Fruit fly (Drosophila melanogaster) whole organism, embryonic: ENCODE results near the gene Fatp1.

Source experiments
- Ada2b ChIP-seq: fragments of 200-800 bp; sonication (Bioruptor generic); IDR thresholded peaks from 2 replicates; pipeline ENCODE4 v1.3.6; 2022; ENCODE audit warnings: missing biosample characterization, missing genetic modification characterization
- BEAF-32 ChIP-seq: fragments of 200-800 bp; sonication (Bioruptor generic); optimal IDR thresholded peaks from 3 replicates; lab custom pipeline; 2017; ENCODE audit warnings: missing biosample characterization, missing genetic modification characterization, mild to moderate bottlenecking, moderate library complexity, missing genetic modification reagents
- Blimp-1 ChIP-seq: fragments of 200-800 bp; sonication (Bioruptor generic); optimal IDR thresholded peaks from 3 replicates; lab custom pipeline; 2018; ENCODE audit warnings: missing biosample characterization, missing genetic modification characterization, mild to moderate bottlenecking, moderate library complexity, missing genetic modification reagents
- CG10543 ChIP-seq: fragments of 200-800 bp; sonication (Bioruptor generic); optimal IDR thresholded peaks from 3 replicates; lab custom pipeline; 2017; ENCODE audit warnings: missing biosample characterization, mild to moderate bottlenecking, missing genetic modification characterization, moderate library complexity
- CG10565 ChIP-seq: fragments of 200-800 bp; sonication (Bioruptor generic); optimal IDR thresholded peaks from 3 replicates; lab custom pipeline; 2016; ENCODE audit warnings: missing biosample characterization, mild to moderate bottlenecking, missing genetic modification characterization
- CG11723 ChIP-seq: fragments of 200-800 bp; sonication (Bioruptor generic); optimal IDR thresholded peaks from 2 replicates; lab custom pipeline; 2017; ENCODE audit warnings: missing biosample characterization, mild to moderate bottlenecking, missing genetic modification characterization
- CG12104 ChIP-seq: fragments of 200-800 bp; sonication (Bioruptor generic); optimal IDR thresholded peaks from 3 replicates; lab custom pipeline; 2016; ENCODE audit warnings: missing biosample characterization, missing genetic modification characterization
- CG1233 ChIP-seq: fragments of 200-800 bp; sonication (Bioruptor generic); optimal IDR thresholded peaks from 4 replicates; lab custom pipeline; 2018; ENCODE audit warnings: missing biosample characterization, mild to moderate bottlenecking, missing genetic modification characterization
- CG13296 ChIP-seq: fragments of 200-800 bp; sonication (Bioruptor generic); optimal IDR thresholded peaks from 3 replicates; lab custom pipeline; 2018; ENCODE audit warnings: missing biosample characterization, mild to moderate bottlenecking, missing genetic modification characterization
- CG13894 ChIP-seq: fragments of 200-800 bp; sonication (Bioruptor generic); optimal IDR thresholded peaks from 3 replicates; lab custom pipeline; 2018; ENCODE audit warnings: missing biosample characterization, mild to moderate bottlenecking, missing genetic modification characterization, moderate library complexity
- CG14014 ChIP-seq: fragments of 200-800 bp; sonication (Bioruptor generic); IDR thresholded peaks from 2 replicates; pipeline ENCODE4 v1.3.6; 2022; ENCODE audit warnings: missing biosample characterization, missing genetic modification characterization
- CG15073 ChIP-seq: fragments of 200-800 bp; sonication (Bioruptor generic); optimal IDR thresholded peaks from 2 replicates; lab custom pipeline; 2016; ENCODE audit warnings: missing biosample characterization, missing genetic modification characterization
- CG1603 ChIP-seq: fragments of 200-800 bp; sonication (Bioruptor generic); optimal IDR thresholded peaks from 2 replicates; lab custom pipeline; 2019; ENCODE audit warnings: missing biosample characterization, mild to moderate bottlenecking, missing genetic modification characterization, moderate library complexity
- CG17186 ChIP-seq: fragments of 200-800 bp; sonication (Bioruptor generic); optimal IDR thresholded peaks from 3 replicates; lab custom pipeline; 2017; ENCODE audit warnings: missing biosample characterization, missing genetic modification reagents, missing genetic modification characterization
- CG18599 ChIP-seq: fragments of 200-800 bp; sonication (Bioruptor generic); optimal IDR thresholded peaks from 3 replicates; lab custom pipeline; 2017; ENCODE audit warnings: missing biosample characterization, missing genetic modification characterization, mild to moderate bottlenecking, moderate library complexity, missing genetic modification reagents
- CG31441 ChIP-seq: fragments of 200-800 bp; sonication (Bioruptor generic); IDR thresholded peaks from 2 replicates; pipeline ENCODE4 v1.3.6; 2022; ENCODE audit warnings: missing biosample characterization, missing genetic modification characterization
- CG4328 ChIP-seq: fragments of 200-800 bp; sonication (Bioruptor generic); optimal IDR thresholded peaks from 3 replicates; lab custom pipeline; 2017; ENCODE audit warnings: missing biosample characterization, missing genetic modification reagents, missing genetic modification characterization
- CG43689 ChIP-seq: fragments of 200-800 bp; sonication (Bioruptor generic); IDR thresholded peaks from 2 replicates; pipeline ENCODE4 v1.3.6; 2022; ENCODE audit warnings: missing biosample characterization, missing genetic modification characterization
- CG6854 ChIP-seq: fragments of 200-800 bp; sonication (Bioruptor generic); optimal IDR thresholded peaks from 3 replicates; lab custom pipeline; 2017; ENCODE audit warnings: missing biosample characterization, mild to moderate bottlenecking, missing genetic modification characterization
- CG7745 ChIP-seq: fragments of 200-800 bp; sonication (Bioruptor generic); optimal IDR thresholded peaks from 2 replicates; lab custom pipeline; 2018; ENCODE audit warnings: missing biosample characterization, mild to moderate bottlenecking, missing genetic modification characterization, moderate library complexity
- CG9727 ChIP-seq: fragments of 200-800 bp; sonication (Bioruptor generic); optimal IDR thresholded peaks from 3 replicates; lab custom pipeline; 2017; ENCODE audit warnings: missing biosample characterization, mild to moderate bottlenecking, missing genetic modification characterization
- Camta ChIP-seq: fragments of 200-800 bp; sonication (Bioruptor generic); optimal IDR thresholded peaks from 2 replicates; lab custom pipeline; 2016; ENCODE audit warnings: missing biosample characterization, missing genetic modification characterization
- Doc2 ChIP-seq: fragments of 200-800 bp; sonication (Bioruptor generic); IDR thresholded peaks from 2 replicates; pipeline ENCODE4 v1.3.6; 2022; ENCODE audit warnings: missing biosample characterization, missing genetic modification characterization
- Fer2 ChIP-seq: fragments of 200-800 bp; sonication (Bioruptor generic); optimal IDR thresholded peaks from 2 replicates; lab custom pipeline; 2018; ENCODE audit warnings: missing biosample characterization, mild to moderate bottlenecking, missing genetic modification characterization, moderate library complexity
- H2.0 ChIP-seq: fragments of 200-800 bp; sonication (Bioruptor generic); IDR thresholded peaks from 2 replicates; pipeline ENCODE4 v1.3.6; 2022; ENCODE audit warnings: missing biosample characterization, missing genetic modification characterization
- MBD-R2 ChIP-seq: fragments of 200-800 bp; sonication (Bioruptor generic); IDR thresholded peaks from 2 replicates; pipeline ENCODE4 v1.3.6; 2022; ENCODE audit warnings: missing biosample characterization, missing genetic modification characterization
- Rfx ChIP-seq: fragments of 200-800 bp; sonication (Bioruptor generic); IDR thresholded peaks from 2 replicates; pipeline ENCODE4 v1.3.6; 2022; ENCODE audit warnings: missing biosample characterization, missing genetic modification characterization
- Tbp ChIP-seq: fragments of >200 bp; optimal IDR thresholded peaks from 2 replicates; lab custom pipeline; 2018; ENCODE audit warnings: missing biosample characterization, missing genetic modification characterization
- Vsx1 ChIP-seq: fragments of 200-800 bp; sonication (Bioruptor generic); optimal IDR thresholded peaks from 2 replicates; lab custom pipeline; 2017; ENCODE audit warnings: missing biosample characterization, mild to moderate bottlenecking, missing genetic modification characterization, missing genetic modification reagents
- abd-A ChIP-seq: fragments of 200-800 bp; sonication (Bioruptor generic); optimal IDR thresholded peaks from 3 replicates; lab custom pipeline; 2019; ENCODE audit warnings: missing biosample characterization, mild to moderate bottlenecking, missing genetic modification characterization, moderate library complexity
- ac ChIP-seq: fragments of 200-800 bp; sonication (Bioruptor generic); optimal IDR thresholded peaks from 3 replicates; lab custom pipeline; 2017; ENCODE audit warnings: missing biosample characterization, mild to moderate bottlenecking, missing genetic modification characterization
- al ChIP-seq: fragments of 200-800 bp; sonication (Bioruptor generic); IDR thresholded peaks from 2 replicates; pipeline ENCODE4 v1.3.6; 2022; ENCODE audit warnings: missing biosample characterization, missing genetic modification characterization
- chif ChIP-seq, 2 experiments: fragments of 200-800 bp; sonication (Bioruptor generic); optimal IDR thresholded peaks; 3 replicates each; lab custom pipeline; 2016; ENCODE audit warnings: missing biosample characterization in 2 of 2, missing genetic modification characterization in 2 of 2
- crp ChIP-seq, 2 experiments: fragments of 200-800 bp; sonication (Bioruptor generic); optimal IDR thresholded peaks; 2 replicates in 1 of 2; 3 replicates in 1 of 2; lab custom pipeline; 2017; ENCODE audit warnings: missing biosample characterization in 2 of 2, missing genetic modification characterization in 2 of 2, mild to moderate bottlenecking in 1 of 2, moderate library complexity in 1 of 2
- dimm ChIP-seq: fragments of 200-800 bp; sonication (Bioruptor generic); IDR thresholded peaks from 2 replicates; pipeline ENCODE4 v1.3.6; 2022; ENCODE audit warnings: missing biosample characterization, missing genetic modification characterization
- dm ChIP-seq: fragments of 200-800 bp; sonication (Bioruptor generic); optimal IDR thresholded peaks from 3 replicates; lab custom pipeline; 2016; ENCODE audit warnings: missing biosample characterization, missing genetic modification characterization
- dmrt11E ChIP-seq: fragments of 200-800 bp; sonication (Bioruptor generic); optimal IDR thresholded peaks from 3 replicates; lab custom pipeline; 2018; ENCODE audit warnings: missing biosample characterization, mild to moderate bottlenecking, missing genetic modification characterization, moderate library complexity
- dpn ChIP-seq, 2 experiments: fragments of 200-800 bp; sonication (Bioruptor generic); optimal IDR thresholded peaks; 3 replicates each; lab custom pipeline; 2016; ENCODE audit warnings: missing biosample characterization in 2 of 2, missing genetic modification characterization in 2 of 2
- eve ChIP-seq, 2 experiments: fragments of >200 bp; optimal IDR thresholded peaks; 2 replicates each; lab custom pipeline; 2017; ENCODE audit warnings: missing biosample characterization in 2 of 2, missing genetic modification characterization in 2 of 2
- ftz-f1 ChIP-seq: fragments of 200-800 bp; sonication (Bioruptor generic); optimal IDR thresholded peaks from 2 replicates; lab custom pipeline; 2016; ENCODE audit warnings: missing biosample characterization, missing genetic modification characterization
- gcm ChIP-seq: fragments of 200-800 bp; sonication (Bioruptor generic); optimal IDR thresholded peaks from 2 replicates; lab custom pipeline; 2019; ENCODE audit warnings: missing biosample characterization, mild to moderate bottlenecking, missing genetic modification characterization, moderate library complexity
- hkb ChIP-seq, 2 experiments: fragments of 200-800 bp in 1 of 2; fragments of >200 bp in 1 of 2; sonication (Bioruptor generic) in 1 of 2; IDR thresholded peaks in 1 of 2; optimal IDR thresholded peaks in 1 of 2; 2 replicates each; pipeline versions ENCODE4 v1.3.6 to Lab custom; 2017 to 2022; ENCODE audit warnings: missing biosample characterization in 1 of 2, missing genetic modification characterization in 1 of 2
- jing ChIP-seq: fragments of 200-800 bp; sonication (Bioruptor generic); optimal IDR thresholded peaks from 2 replicates; lab custom pipeline; 2018; ENCODE audit warnings: missing biosample characterization, mild to moderate bottlenecking, missing genetic modification characterization
- kay ChIP-seq: fragments of 200-800 bp; sonication (Bioruptor generic); optimal IDR thresholded peaks from 2 replicates; lab custom pipeline; 2016; ENCODE audit warnings: missing biosample characterization, missing genetic modification characterization
- klu ChIP-seq: fragments of 200-800 bp; sonication (Bioruptor generic); IDR thresholded peaks from 2 replicates; pipeline ENCODE4 v1.3.6; 2022; ENCODE audit warnings: missing biosample characterization, missing genetic modification characterization
- nau ChIP-seq: fragments of 200-800 bp; sonication (Bioruptor generic); optimal IDR thresholded peaks from 3 replicates; lab custom pipeline; 2017; ENCODE audit warnings: missing biosample characterization, mild to moderate bottlenecking, missing genetic modification characterization, missing genetic modification reagents
- nerfin-1 ChIP-seq: fragments of 200-800 bp; sonication (Bioruptor generic); optimal IDR thresholded peaks from 3 replicates; lab custom pipeline; 2019; ENCODE audit warnings: missing biosample characterization, mild to moderate bottlenecking, missing genetic modification characterization, moderate library complexity
- sens ChIP-seq: fragments of 200-800 bp; sonication (Bioruptor generic); peaks from one replicate; lab custom pipeline; 2016; ENCODE audit warnings: missing biosample characterization, missing genetic modification characterization
- shn ChIP-seq: fragments of 200-800 bp; sonication (Bioruptor generic); optimal IDR thresholded peaks from 3 replicates; lab custom pipeline; 2016; ENCODE audit warnings: missing biosample characterization, missing genetic modification characterization
- ssp ChIP-seq: fragments of 200-800 bp; sonication (Bioruptor generic); IDR thresholded peaks from 2 replicates; pipeline ENCODE4 v1.3.6; 2022; ENCODE audit warnings: missing biosample characterization, missing genetic modification characterization

Fatp1 gene

DNA sequence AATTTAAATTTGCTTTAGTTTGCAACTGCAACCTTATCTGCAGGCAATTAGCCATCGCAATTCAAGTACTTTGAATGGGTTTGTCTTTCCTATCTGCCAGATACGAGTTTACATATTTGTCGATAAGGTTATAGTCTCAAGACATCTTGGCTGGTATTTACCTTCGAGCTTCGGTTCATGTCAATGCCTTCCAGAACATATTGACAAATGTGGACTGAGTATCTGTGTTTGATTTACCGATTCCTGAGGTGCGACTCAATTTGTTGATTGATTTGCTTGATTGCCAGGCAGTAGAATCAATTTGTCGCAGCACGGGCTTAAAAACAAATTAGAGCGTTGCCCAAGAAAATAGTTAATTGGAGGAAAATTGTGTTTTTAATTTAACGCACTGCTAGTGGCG lies 35.8 kb upstream of the Fatp1 start (continued):
- TF ChIP-seq dpn (GFP tag; optimal IDR thresholded peaks at IDR 0.05; lab: Kevin White, UChicago) = peak in 1 of 2 experiments; percentile 4
- peak; percentile 21 for TF ChIP-seq gcm
- TF ChIP-seq Blimp-1 (GFP tag; lab: Kevin White, UChicago) = peak; percentile 34
- no peak for TF ChIP-seq CG43689
- TF ChIP-seq CG9727 (GFP tag; lab: Kevin White, UChicago) = peak; percentile 65
- peak; percentile 52; the same call in 1 of the 2 replicates for TF ChIP-seq Rfx (GFP tag; lab: Robert Waterston, UW)
- peak; percentile 16 for TF ChIP-seq kay (GFP tag; lab: Kevin White, UChicago)
- no peak for TF ChIP-seq CG11723 (GFP tag; lab: Kevin White, UChicago)
- TF ChIP-seq dm (GFP tag; lab: Kevin White, UChicago) = no peak
- no peak for TF ChIP-seq CG6854 (GFP tag; lab: Kevin White, UChicago)
- no peak for TF ChIP-seq CG13894
- TF ChIP-seq dimm (GFP tag; lab: Robert Waterston, UW) = no peak
- TF ChIP-seq crp (GFP tag; optimal IDR thresholded peaks at IDR 0.05; lab: Kevin White, UChicago) = no peak
- TF ChIP-seq Ada2b (GFP tag; lab: Robert Waterston, UW) = no peak
- peak; percentile 84 for TF ChIP-seq sens (GFP tag; lab: Kevin White, UChicago)
- peak; percentile 31; the same call in 1 of the 2 replicates for TF ChIP-seq CG14014 (GFP tag; lab: Robert Waterston, UW)
- no peak for TF ChIP-seq CG15073 (GFP tag; lab: Kevin White, UChicago)
- TF ChIP-seq H2.0 = no peak
- no peak for TF ChIP-seq al
- TF ChIP-seq ftz-f1 (GFP tag; lab: Kevin White, UChicago) = no peak
- TF ChIP-seq Doc2 (GFP tag; lab: Robert Waterston, UW) = no peak
- TF ChIP-seq jing (GFP tag; lab: Kevin White, UChicago) = no peak
- no peak for TF ChIP-seq ssp (GFP tag; lab: Robert Waterston, UW)
- no peak for TF ChIP-seq shn (GFP tag; lab: Kevin White, UChicago)
- TF ChIP-seq CG4328 (GFP tag; lab: Kevin White, UChicago) = no peak
- peak; percentile 41 for TF ChIP-seq nau (GFP tag; lab: Kevin White, UChicago)
- TF ChIP-seq CG1233 (GFP tag; lab: Kevin White, UChicago) = peak; percentile 66
- TF ChIP-seq CG12104 (GFP tag; lab: Kevin White, UChicago) = no peak
- TF ChIP-seq BEAF-32 (GFP tag; lab: Kevin White, UChicago) = no peak
- peak; percentile 21 to 42 for TF ChIP-seq chif (GFP tag; optimal IDR thresholded peaks at IDR 0.05; lab: Kevin White, UChicago)
- TF ChIP-seq CG13296 (GFP tag; lab: Kevin White, UChicago) = no peak
- TF ChIP-seq klu (GFP tag; lab: Robert Waterston, UW) = no peak
- TF ChIP-seq Fer2 (tag; lab: Kevin White, UChicago) = no peak
- TF ChIP-seq CG10543 (GFP tag; lab: Kevin White, UChicago) = no peak
- peak; percentile 86 for TF ChIP-seq CG7745 (tag; lab: Kevin White, UChicago)
- peak; percentile 24 for TF ChIP-seq nerfin-1
- 0 out of 2 replicates have a peak, but pooled peaks have one; percentile 17 for TF ChIP-seq CG31441 (GFP tag; lab: Robert Waterston, UW)
- peak; percentile 28 for TF ChIP-seq Camta (GFP tag; lab: Kevin White, UChicago)
- peak; percentile 78 for TF ChIP-seq dmrt11E (tag; lab: Kevin White, UChicago)
- TF ChIP-seq Tbp (GFP tag; lab: Kevin White, UChicago) = no peak
- peak; percentile 58 for TF ChIP-seq Vsx1 (GFP tag; lab: Kevin White, UChicago)
- TF ChIP-seq abd-A (tag; lab: Kevin White, UChicago) = no peak
- no peak for TF ChIP-seq eve (GFP tag; optimal IDR thresholded peaks at IDR 0.05; lab: Kevin White, UChicago)
- no peak for TF ChIP-seq hkb (optimal IDR thresholded peaks at IDR 0.05; lab: Kevin White, UChicago)
- TF ChIP-seq hkb (GFP tag; IDR thresholded peaks at IDR 0.05; lab: Robert Waterston, UW) = 0 out of 2 replicates have a peak, but pooled peaks have one; percentile 25
- no peak for TF ChIP-seq MBD-R2 (GFP tag; lab: Robert Waterston, UW)
- no peak for TF ChIP-seq CG10565 (GFP tag; lab: Kevin White, UChicago)
- TF ChIP-seq CG1603 = peak; percentile 64
- TF ChIP-seq CG17186 (GFP tag; lab: Kevin White, UChicago) = peak; percentile 8
- TF ChIP-seq ac = peak; percentile 37
- TF ChIP-seq CG18599 = peak; percentile 18
